Fruit fly (Drosophila melanogaster) whole organism, embryonic: Measurements from ENCODE around the gene Mec2.

Experiments
- Antp ChIP-seq: fragments of 200-800 bp; sonication (Bioruptor generic); optimal IDR thresholded peaks from 3 replicates; lab custom pipeline; 2016; ENCODE audit warnings: missing biosample characterization, missing genetic modification characterization
- Blimp-1 ChIP-seq: fragments of 200-800 bp; sonication (Bioruptor generic); optimal IDR thresholded peaks from 3 replicates; lab custom pipeline; 2018; ENCODE audit warnings: missing biosample characterization, missing genetic modification characterization, mild to moderate bottlenecking, moderate library complexity, missing genetic modification reagents
- CG10462 ChIP-seq: fragments of 200-800 bp; sonication (Bioruptor generic); optimal IDR thresholded peaks from 2 replicates; lab custom pipeline; 2016; ENCODE audit warnings: missing biosample characterization, missing genetic modification characterization
- CG10543 ChIP-seq: fragments of 200-800 bp; sonication (Bioruptor generic); optimal IDR thresholded peaks from 3 replicates; lab custom pipeline; 2017; ENCODE audit warnings: missing biosample characterization, mild to moderate bottlenecking, missing genetic modification characterization, moderate library complexity
- CG10979 ChIP-seq: fragments of 200-800 bp; sonication (Bioruptor generic); optimal IDR thresholded peaks from 2 replicates; lab custom pipeline; 2018; ENCODE audit warnings: missing biosample characterization, mild to moderate bottlenecking, missing genetic modification characterization, moderate library complexity
- CG11723 ChIP-seq: fragments of 200-800 bp; sonication (Bioruptor generic); optimal IDR thresholded peaks from 2 replicates; lab custom pipeline; 2017; ENCODE audit warnings: missing biosample characterization, mild to moderate bottlenecking, missing genetic modification characterization
- CG12104 ChIP-seq: fragments of 200-800 bp; sonication (Bioruptor generic); optimal IDR thresholded peaks from 3 replicates; lab custom pipeline; 2016; ENCODE audit warnings: missing biosample characterization, missing genetic modification characterization
- CG13424 ChIP-seq: fragments of 200-800 bp; sonication (Bioruptor generic); optimal IDR thresholded peaks from 2 replicates; lab custom pipeline; 2019; ENCODE audit warnings: missing biosample characterization, mild to moderate bottlenecking, missing genetic modification characterization, moderate library complexity
- CG14441 ChIP-seq: fragments of 200-800 bp; sonication (Bioruptor generic); IDR thresholded peaks from 2 replicates; pipeline ENCODE4 v1.3.6; 2022; ENCODE audit warnings: missing biosample characterization, missing genetic modification characterization
- CG15601 ChIP-seq: fragments of 200-800 bp; sonication (Bioruptor generic); optimal IDR thresholded peaks from 3 replicates; lab custom pipeline; 2019; ENCODE audit warnings: missing biosample characterization, mild to moderate bottlenecking, missing genetic modification characterization, moderate library complexity
- CG1647 ChIP-seq: fragments of 200-800 bp; sonication (Bioruptor generic); optimal IDR thresholded peaks from 3 replicates; lab custom pipeline; 2016; ENCODE audit warnings: missing biosample characterization, missing genetic modification characterization
- CG16815 ChIP-seq: fragments of 200-800 bp; sonication (Bioruptor generic); optimal IDR thresholded peaks from 3 replicates; lab custom pipeline; 2017; ENCODE audit warnings: missing biosample characterization, mild to moderate bottlenecking, missing genetic modification characterization
- CG17385 ChIP-seq: fragments of 200-800 bp; sonication (Bioruptor generic); optimal IDR thresholded peaks from 3 replicates; lab custom pipeline; 2018; ENCODE audit warnings: missing biosample characterization, mild to moderate bottlenecking, missing genetic modification characterization
- CG18262 ChIP-seq: fragments of 200-800 bp; optimal IDR thresholded peaks from 3 replicates; lab custom pipeline; 2019; ENCODE audit warnings: missing biosample characterization, mild to moderate bottlenecking, missing genetic modification characterization, moderate library complexity
- CG1832 ChIP-seq: fragments of 200-800 bp; sonication (Bioruptor generic); optimal IDR thresholded peaks from 2 replicates; lab custom pipeline; 2017; ENCODE audit warnings: missing biosample characterization, mild to moderate bottlenecking, missing genetic modification characterization, inconsistent platforms
- CG18619 ChIP-seq: fragments of 200-800 bp; sonication (Bioruptor generic); optimal IDR thresholded peaks from 3 replicates; lab custom pipeline; 2017; ENCODE audit warnings: missing biosample characterization, mild to moderate bottlenecking, missing genetic modification characterization
- CG2120 ChIP-seq: fragments of 200-800 bp; sonication (Bioruptor generic); optimal IDR thresholded peaks from 3 replicates; lab custom pipeline; 2016; ENCODE audit warnings: missing biosample characterization, missing genetic modification characterization
- CG30403 ChIP-seq: fragments of 200-800 bp; sonication (Bioruptor generic); optimal IDR thresholded peaks from 3 replicates; lab custom pipeline; 2016; ENCODE audit warnings: missing biosample characterization, missing genetic modification characterization
- CG3281 ChIP-seq: fragments of 200-800 bp; sonication (Bioruptor generic); optimal IDR thresholded peaks from 3 replicates; lab custom pipeline; 2017; ENCODE audit warnings: missing biosample characterization, mild to moderate bottlenecking, missing genetic modification characterization
- CG8281 ChIP-seq: fragments of 200-800 bp; sonication (Bioruptor generic); optimal IDR thresholded peaks from 2 replicates; lab custom pipeline; 2018; ENCODE audit warnings: missing biosample characterization, mild to moderate bottlenecking, missing genetic modification characterization, moderate library complexity
- CG9215 ChIP-seq: fragments of 200-800 bp; sonication (Bioruptor generic); IDR thresholded peaks from 2 replicates; pipeline ENCODE4 v1.3.6; 2022; ENCODE audit warnings: missing biosample characterization, missing genetic modification characterization
- CG9727 ChIP-seq: fragments of 200-800 bp; sonication (Bioruptor generic); optimal IDR thresholded peaks from 3 replicates; lab custom pipeline; 2017; ENCODE audit warnings: missing biosample characterization, mild to moderate bottlenecking, missing genetic modification characterization
- CG9932 ChIP-seq: fragments of 200-800 bp; sonication (Bioruptor generic); IDR thresholded peaks from 2 replicates; pipeline ENCODE4 v1.3.6; 2022; ENCODE audit warnings: missing biosample characterization, missing genetic modification characterization
- D ChIP-seq, 2 experiments: fragments of 200-800 bp in 1 of 2; fragments of >200 bp in 1 of 2; sonication (Bioruptor generic) in 1 of 2; optimal IDR thresholded peaks; 2 replicates in 1 of 2; 3 replicates in 1 of 2; lab custom pipeline; 2017; ENCODE audit warnings: mild to moderate bottlenecking in 1 of 2, missing biosample characterization in 1 of 2, missing genetic modification characterization in 1 of 2, missing genetic modification reagents in 1 of 2
- Ets65A ChIP-seq: fragments of 200-800 bp; sonication (Bioruptor generic); peaks from one replicate; lab custom pipeline; 2016; ENCODE audit warnings: missing biosample characterization, missing genetic modification characterization
- H15 ChIP-seq: fragments of 200-800 bp; sonication (Bioruptor generic); IDR thresholded peaks from 3 replicates; pipeline ENCODE4 v1.3.6; 2022; ENCODE audit warnings: missing biosample characterization, missing genetic modification characterization
- HLH3B ChIP-seq: fragments of 200-800 bp; sonication (Bioruptor generic); IDR thresholded peaks from 2 replicates; pipeline ENCODE4 v1.3.6; 2022; ENCODE audit warnings: missing biosample characterization, missing genetic modification characterization
- HmgD ChIP-seq: fragments of 200-800 bp; sonication (Bioruptor generic); optimal IDR thresholded peaks from 3 replicates; lab custom pipeline; 2016; ENCODE audit warnings: missing biosample characterization, missing genetic modification characterization
- Hr51 ChIP-seq, 2 experiments: fragments of 200-800 bp; sonication (Bioruptor generic); optimal IDR thresholded peaks; 2 replicates in 1 of 2; 3 replicates in 1 of 2; lab custom pipeline; 2016 to 2018; ENCODE audit warnings: missing biosample characterization in 2 of 2, missing genetic modification characterization in 2 of 2, mild to moderate bottlenecking in 1 of 2, moderate library complexity in 1 of 2
- Med ChIP-seq: fragments of 200-800 bp; sonication (Bioruptor generic); peaks from one replicate; lab custom pipeline; 2016; ENCODE audit warnings: missing biosample characterization, missing genetic modification characterization, mild to moderate bottlenecking, inconsistent platforms, moderate library complexity
- Mrtf ChIP-seq: fragments of 200-800 bp; sonication (Bioruptor generic); IDR thresholded peaks from 3 replicates; pipeline ENCODE4 v1.3.6; 2022; ENCODE audit warnings: missing biosample characterization, missing genetic modification characterization
- Sox100B ChIP-seq: fragments of 200-800 bp; sonication (Bioruptor generic); optimal IDR thresholded peaks from 3 replicates; lab custom pipeline; 2018; ENCODE audit warnings: missing biosample characterization, mild to moderate bottlenecking, missing genetic modification characterization
- Xrp1 ChIP-seq: fragments of 200-800 bp; sonication (Bioruptor generic); IDR thresholded peaks from 2 replicates; pipeline ENCODE4 v1.3.6; 2022; ENCODE audit warnings: missing biosample characterization, missing genetic modification characterization
- bcd ChIP-seq: fragments of 200-800 bp; sonication (Bioruptor generic); optimal IDR thresholded peaks from 2 replicates; lab custom pipeline; 2017; ENCODE audit warnings: missing biosample characterization, mild to moderate bottlenecking, missing genetic modification characterization
- bsh ChIP-seq, 2 experiments: fragments of 200-800 bp; sonication (Bioruptor generic); optimal IDR thresholded peaks; 2 replicates each; lab custom pipeline; 2017 to 2018; ENCODE audit warnings: mild to moderate bottlenecking in 2 of 2, missing biosample characterization in 2 of 2, missing genetic modification characterization in 2 of 2, moderate library complexity in 1 of 2
- crol ChIP-seq: fragments of 200-800 bp; sonication (Bioruptor generic); IDR thresholded peaks from 2 replicates; pipeline ENCODE4 v1.3.6; 2022; ENCODE audit warnings: missing biosample characterization, missing genetic modification characterization
- dm ChIP-seq: fragments of 200-800 bp; sonication (Bioruptor generic); optimal IDR thresholded peaks from 3 replicates; lab custom pipeline; 2016; ENCODE audit warnings: missing biosample characterization, missing genetic modification characterization
- ewg ChIP-seq: fragments of 200-800 bp; sonication (Bioruptor generic); optimal IDR thresholded peaks from 3 replicates; lab custom pipeline; 2017; ENCODE audit warnings: mild to moderate bottlenecking, missing biosample characterization, missing genetic modification reagents, missing genetic modification characterization
- grau ChIP-seq: fragments of 200-800 bp; optimal IDR thresholded peaks from 3 replicates; lab custom pipeline; 2019; ENCODE audit warnings: missing biosample characterization, mild to moderate bottlenecking, missing genetic modification characterization, moderate library complexity
- gsb ChIP-seq: fragments of 200-800 bp; sonication (Bioruptor generic); IDR thresholded peaks from 2 replicates; pipeline ENCODE4 v1.3.6; 2022; ENCODE audit warnings: missing biosample characterization, missing genetic modification characterization
- lola ChIP-seq, 3 experiments: fragments of >200 bp in 2 of 3; fragments of 200-800 bp in 1 of 3; sonication (Bioruptor generic) in 1 of 3; optimal IDR thresholded peaks; 2 replicates each; lab custom pipeline; 2017 to 2019; ENCODE audit warnings: missing biosample characterization in 3 of 3, missing genetic modification characterization in 3 of 3, mild to moderate bottlenecking in 1 of 3, moderate library complexity in 1 of 3
- odd ChIP-seq: fragments of 200-800 bp; sonication (Bioruptor generic); optimal IDR thresholded peaks from 2 replicates; lab custom pipeline; 2017; ENCODE audit warnings: missing biosample characterization, mild to moderate bottlenecking, missing genetic modification characterization
- pb ChIP-seq: fragments of 200-800 bp; sonication (Bioruptor generic); optimal IDR thresholded peaks from 3 replicates; lab custom pipeline; 2016; ENCODE audit warnings: missing biosample characterization, missing genetic modification characterization
- pum ChIP-seq: fragments of 200-800 bp; sonication (Bioruptor generic); optimal IDR thresholded peaks from 2 replicates; lab custom pipeline; 2016; ENCODE audit warnings: missing biosample characterization, missing genetic modification characterization
- slp2 ChIP-seq: fragments of 200-800 bp; sonication (Bioruptor generic); optimal IDR thresholded peaks from 2 replicates; lab custom pipeline; 2016; ENCODE audit warnings: missing biosample characterization, missing genetic modification characterization
- sob ChIP-seq: fragments of 200-800 bp; sonication (Bioruptor generic); IDR thresholded peaks from 2 replicates; pipeline ENCODE4 v1.3.6; 2022; ENCODE audit warnings: missing biosample characterization, missing genetic modification characterization
- wdn ChIP-seq: fragments of 200-800 bp; sonication (Bioruptor generic); IDR thresholded peaks from 2 replicates; pipeline ENCODE4 v1.3.6; 2022; ENCODE audit warnings: missing biosample characterization, missing genetic modification characterization

Mec2 gene

DNA sequence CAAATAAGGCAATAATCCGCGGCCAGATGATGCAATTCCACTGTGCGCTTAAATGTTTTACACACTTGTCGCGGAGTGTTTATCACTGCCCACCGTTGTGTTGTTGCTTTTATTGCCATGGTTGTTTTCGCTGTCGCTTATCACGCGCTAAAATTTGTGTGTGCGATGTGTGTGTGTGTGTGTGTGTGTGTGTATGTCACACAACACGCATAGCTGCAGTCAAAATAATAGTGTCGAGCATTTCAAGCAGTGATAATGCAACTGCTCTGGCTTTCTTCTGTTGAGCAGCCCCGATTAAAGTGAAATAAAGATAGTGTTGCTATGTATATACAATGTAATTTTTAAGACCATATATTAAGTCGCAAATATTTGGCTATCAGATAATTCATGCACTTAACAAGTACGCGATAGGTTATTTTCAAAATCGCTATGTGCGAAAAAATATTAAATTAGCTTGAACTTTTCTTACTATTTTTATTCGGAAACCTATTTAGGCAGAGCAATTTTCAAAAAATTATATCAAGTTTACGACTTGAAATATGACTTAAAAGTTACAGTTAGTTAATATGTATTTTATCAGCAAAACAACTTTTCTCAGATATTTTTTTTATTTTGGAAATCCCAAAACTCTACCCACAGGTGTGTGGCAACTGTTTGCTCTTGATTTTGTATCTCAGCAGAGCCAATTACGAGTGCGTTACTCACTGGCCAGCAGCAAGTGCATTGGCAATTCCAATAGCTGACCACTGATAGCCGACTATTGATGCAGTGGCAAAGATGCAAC, 21.5 kb upstream of the Mec2 start (continued):
- TF ChIP-seq lola (GFP tag; optimal IDR thresholded peaks at IDR 0.05; lab: Kevin White, UChicago): peak in 1 of 3 experiments; percentile 29
- peak; percentile 2 for TF ChIP-seq slp2 (GFP tag; lab: Kevin White, UChicago)
- 0 out of 3 replicates have a peak, but pooled peaks have one; percentile 42 for TF ChIP-seq H15 (GFP tag; lab: Robert Waterston, UW)
- no peak for TF ChIP-seq CG10462 (GFP tag; lab: Kevin White, UChicago)
- TF ChIP-seq Ets65A (GFP tag; lab: Kevin White, UChicago): peak; percentile 20
- TF ChIP-seq HLH3B (GFP tag; lab: Robert Waterston, UW): 0 out of 2 replicates have a peak, but pooled peaks have one; percentile 9
- peak; percentile 43 for TF ChIP-seq CG10543 (GFP tag; lab: Kevin White, UChicago)
- peak; percentile 52 for TF ChIP-seq CG17385 (GFP tag; lab: Kevin White, UChicago)
- peak; percentile 9 for TF ChIP-seq pum (GFP tag; lab: Kevin White, UChicago)
- peak; percentile 62 for TF ChIP-seq CG3281
- TF ChIP-seq HmgD: no peak
- peak; percentile 67 for TF ChIP-seq Sox100B (GFP tag; lab: Kevin White, UChicago)
- TF ChIP-seq pb (GFP tag; lab: Kevin White, UChicago): no peak
- peak; percentile 55 for TF ChIP-seq odd (GFP tag; lab: Kevin White, UChicago)
- no peak for TF ChIP-seq ewg (GFP tag; lab: Kevin White, UChicago)
- peak; percentile 17; the same call in 1 of the 2 replicates for TF ChIP-seq wdn (GFP tag; lab: Robert Waterston, UW)
- TF ChIP-seq CG30403: peak; percentile 50
- TF ChIP-seq grau (tag; lab: Kevin White, UChicago): peak; percentile 58
- peak; percentile 37 for TF ChIP-seq CG18619
- no peak for TF ChIP-seq dm
- peak; percentile 41 for TF ChIP-seq Med
- peak; percentile 3 for TF ChIP-seq Blimp-1
- 0 out of 2 replicates have a peak, but pooled peaks have one; percentile 43 for TF ChIP-seq CG14441
- TF ChIP-seq CG10979 (tag; lab: Kevin White, UChicago): peak; percentile 4
- 0 out of 3 replicates have a peak, but pooled peaks have one; percentile 3 for TF ChIP-seq Mrtf (GFP tag; lab: Robert Waterston, UW)
- peak; percentile 56 for TF ChIP-seq CG2120 (GFP tag; lab: Kevin White, UChicago)
- peak; percentile 7; the same call in 1 of the 2 replicates for TF ChIP-seq Xrp1 (GFP tag; lab: Robert Waterston, UW)
- peak; percentile 51 for TF ChIP-seq CG13424 (tag; lab: Kevin White, UChicago)
- no peak for TF ChIP-seq CG1832 (GFP tag; lab: Kevin White, UChicago)
- TF ChIP-seq CG16815 (GFP tag; lab: Kevin White, UChicago): peak; percentile 0
- TF ChIP-seq CG18262 (tag; lab: Kevin White, UChicago): peak; percentile 52
- 0 out of 2 replicates have a peak, but pooled peaks have one; percentile 25 for TF ChIP-seq gsb (GFP tag; lab: Robert Waterston, UW)
- peak; percentile 41 for TF ChIP-seq CG12104 (GFP tag; lab: Kevin White, UChicago)
- peak; percentile 40; the same call in 1 of the 2 replicates for TF ChIP-seq sob (GFP tag; lab: Robert Waterston, UW)
- TF ChIP-seq CG1647 (GFP tag; lab: Kevin White, UChicago): no peak
- TF ChIP-seq Hr51 (GFP tag; optimal IDR thresholded peaks at IDR 0.05; lab: Kevin White, UChicago): peak in 1 of 2 experiments; percentile 68
- TF ChIP-seq CG9215 (GFP tag; lab: Robert Waterston, UW): no peak; the same call in 1 of the 2 replicates
- peak in 1 of 2 experiments; percentile 9 for TF ChIP-seq bsh (GFP tag; optimal IDR thresholded peaks at IDR 0.05; lab: Kevin White, UChicago)
- TF ChIP-seq bcd (GFP tag; lab: Kevin White, UChicago): peak; percentile 51
- TF ChIP-seq crol (GFP tag; lab: Robert Waterston, UW): no peak
- peak; percentile 53 for TF ChIP-seq CG9727
- peak; percentile 27 for TF ChIP-seq Antp (GFP tag; lab: Kevin White, UChicago)
- no peak for TF ChIP-seq D (optimal IDR thresholded peaks at IDR 0.05; lab: Kevin White, UChicago)
- no peak for TF ChIP-seq D (GFP tag; optimal IDR thresholded peaks at IDR 0.05; lab: Kevin White, UChicago)
- peak; percentile 3 for TF ChIP-seq CG8281
- TF ChIP-seq CG15601 (tag; lab: Kevin White, UChicago): peak; percentile 3
- peak; percentile 35 for TF ChIP-seq CG9932 (GFP tag; lab: Robert Waterston, UW)
- peak; percentile 2 for TF ChIP-seq CG11723 (GFP tag; lab: Kevin White, UChicago)
